Fruit fly (Drosophila melanogaster) whole organism, embryonic: Measurements from ENCODE around the gene CG42824.

Experiments used
- Aef1 ChIP-seq: fragments of 200-800 bp; sonication (Bioruptor generic); IDR thresholded peaks from 3 replicates; pipeline ENCODE4 v1.3.6; 2022; ENCODE audit warnings: missing biosample characterization, missing genetic modification characterization
- Antp ChIP-seq: fragments of 200-800 bp; sonication (Bioruptor generic); optimal IDR thresholded peaks from 3 replicates; lab custom pipeline; 2016; ENCODE audit warnings: missing biosample characterization, missing genetic modification characterization
- Bgb ChIP-seq: fragments of 200-800 bp; sonication (Bioruptor generic); IDR thresholded peaks from 2 replicates; pipeline ENCODE4 v1.3.6; 2022; ENCODE audit warnings: missing biosample characterization, missing genetic modification characterization; ENCODE audit not compliant: partially characterized antibody
- CG10267 ChIP-seq: fragments of 200-800 bp; sonication (Bioruptor generic); optimal IDR thresholded peaks from 2 replicates; lab custom pipeline; 2018; ENCODE audit warnings: missing biosample characterization, mild to moderate bottlenecking, missing genetic modification characterization, moderate library complexity
- CG10431 ChIP-seq: fragments of 200-800 bp; sonication (Bioruptor generic); optimal IDR thresholded peaks from 3 replicates; lab custom pipeline; 2018; ENCODE audit warnings: missing biosample characterization, mild to moderate bottlenecking, missing genetic modification characterization
- CG11504 ChIP-seq: fragments of 200-800 bp; sonication (Bioruptor generic); optimal IDR thresholded peaks from 3 replicates; lab custom pipeline; 2019; ENCODE audit warnings: missing biosample characterization, mild to moderate bottlenecking, missing genetic modification characterization, moderate library complexity
- CG12236 ChIP-seq: fragments of 200-800 bp; sonication (Bioruptor generic); optimal IDR thresholded peaks from 2 replicates; lab custom pipeline; 2016; ENCODE audit warnings: missing biosample characterization, missing genetic modification characterization
- CG1233 ChIP-seq: fragments of 200-800 bp; sonication (Bioruptor generic); optimal IDR thresholded peaks from 4 replicates; lab custom pipeline; 2018; ENCODE audit warnings: missing biosample characterization, mild to moderate bottlenecking, missing genetic modification characterization
- CG13287 ChIP-seq: fragments of 200-800 bp; sonication (Bioruptor generic); IDR thresholded peaks from 2 replicates; pipeline ENCODE4 v1.3.6; 2022; ENCODE audit warnings: missing biosample characterization, missing genetic modification characterization; ENCODE audit not compliant: partially characterized antibody
- CG13624 ChIP-seq: fragments of 200-800 bp; sonication (Bioruptor generic); optimal IDR thresholded peaks from 2 replicates; lab custom pipeline; 2016; ENCODE audit warnings: missing biosample characterization, missing genetic modification characterization
- CG16815 ChIP-seq: fragments of 200-800 bp; sonication (Bioruptor generic); optimal IDR thresholded peaks from 3 replicates; lab custom pipeline; 2017; ENCODE audit warnings: missing biosample characterization, mild to moderate bottlenecking, missing genetic modification characterization
- CG3281 ChIP-seq: fragments of 200-800 bp; sonication (Bioruptor generic); optimal IDR thresholded peaks from 3 replicates; lab custom pipeline; 2017; ENCODE audit warnings: missing biosample characterization, mild to moderate bottlenecking, missing genetic modification characterization
- CG4707 ChIP-seq: fragments of 200-800 bp; sonication (Bioruptor generic); optimal IDR thresholded peaks from 2 replicates; lab custom pipeline; 2018; ENCODE audit warnings: missing biosample characterization, mild to moderate bottlenecking, missing genetic modification characterization, moderate library complexity
- CG6254 ChIP-seq: fragments of 200-800 bp; sonication (Bioruptor generic); optimal IDR thresholded peaks from 3 replicates; lab custom pipeline; 2017; ENCODE audit warnings: mild to moderate bottlenecking, missing biosample characterization, missing genetic modification reagents, missing genetic modification characterization
- CG7357 ChIP-seq: fragments of 200-800 bp; sonication (Bioruptor generic); IDR thresholded peaks from 3 replicates; pipeline ENCODE4 v1.3.6; 2022; ENCODE audit warnings: missing biosample characterization, missing genetic modification characterization
- CG7786 ChIP-seq: fragments of 200-800 bp; sonication (Bioruptor generic); optimal IDR thresholded peaks from 2 replicates; lab custom pipeline; 2016; ENCODE audit warnings: missing biosample characterization, missing genetic modification characterization
- CG8359 ChIP-seq: fragments of 200-800 bp; sonication (Bioruptor generic); optimal IDR thresholded peaks from 2 replicates; lab custom pipeline; 2017; ENCODE audit warnings: missing biosample characterization, mild to moderate bottlenecking, missing genetic modification characterization, borderline replicate concordance
- CG8924 ChIP-seq: fragments of 200-800 bp; optimal IDR thresholded peaks from 3 replicates; lab custom pipeline; 2019; ENCODE audit warnings: missing biosample characterization, mild to moderate bottlenecking, missing genetic modification characterization, moderate library complexity
- CG9932 ChIP-seq: fragments of 200-800 bp; sonication (Bioruptor generic); IDR thresholded peaks from 2 replicates; pipeline ENCODE4 v1.3.6; 2022; ENCODE audit warnings: missing biosample characterization, missing genetic modification characterization
- CTCF ChIP-seq: fragments of 200-800 bp; sonication (Bioruptor generic); optimal IDR thresholded peaks from 2 replicates; lab custom pipeline; 2017; ENCODE audit warnings: missing biosample characterization, mild to moderate bottlenecking, missing genetic modification characterization, moderate library complexity
- Camta ChIP-seq: fragments of 200-800 bp; sonication (Bioruptor generic); optimal IDR thresholded peaks from 2 replicates; lab custom pipeline; 2016; ENCODE audit warnings: missing biosample characterization, missing genetic modification characterization
- Dbx ChIP-seq: fragments of 200-800 bp; sonication (Bioruptor generic); IDR thresholded peaks from 3 replicates; pipeline ENCODE4 v1.3.6; 2022; ENCODE audit warnings: missing biosample characterization, missing genetic modification characterization
- Dref ChIP-seq: fragments of 200-800 bp; sonication (Bioruptor generic); IDR thresholded peaks from 2 replicates; pipeline ENCODE4 v1.3.6; 2022; ENCODE audit warnings: missing biosample characterization, missing genetic modification characterization
- Drgx ChIP-seq: fragments of 200-800 bp; sonication (Bioruptor generic); IDR thresholded peaks from 2 replicates; pipeline ENCODE4 v1.3.6; 2022; ENCODE audit warnings: missing biosample characterization, missing genetic modification characterization
- Hand ChIP-seq: fragments of 200-800 bp; sonication (Bioruptor generic); optimal IDR thresholded peaks from 2 replicates; lab custom pipeline; 2017; ENCODE audit warnings: mild to moderate bottlenecking, missing biosample characterization, missing genetic modification reagents, missing genetic modification characterization
- Med ChIP-seq: fragments of 200-800 bp; sonication (Bioruptor generic); peaks from one replicate; lab custom pipeline; 2016; ENCODE audit warnings: missing biosample characterization, missing genetic modification characterization, mild to moderate bottlenecking, inconsistent platforms, moderate library complexity
- NC2β ChIP-seq: fragments of 200-800 bp; sonication (Bioruptor generic); optimal IDR thresholded peaks from 2 replicates; lab custom pipeline; 2016; ENCODE audit warnings: missing biosample characterization, missing genetic modification characterization
- amos ChIP-seq: fragments of 200-800 bp; sonication (Bioruptor generic); IDR thresholded peaks from 2 replicates; pipeline ENCODE4 v1.3.6; 2022; ENCODE audit warnings: missing biosample characterization, missing genetic modification characterization; ENCODE audit not compliant: partially characterized antibody
- ara ChIP-seq: fragments of 200-800 bp; sonication (Bioruptor generic); IDR thresholded peaks from 2 replicates; pipeline ENCODE4 v1.3.6; 2022; ENCODE audit warnings: missing biosample characterization, missing genetic modification characterization
- ato ChIP-seq: fragments of 200-800 bp; sonication (Bioruptor generic); IDR thresholded peaks from 2 replicates; pipeline ENCODE4 v1.3.6; 2022; ENCODE audit warnings: missing biosample characterization, missing genetic modification characterization; ENCODE audit not compliant: partially characterized antibody
- caup ChIP-seq: fragments of 200-800 bp; sonication (Bioruptor generic); optimal IDR thresholded peaks from 3 replicates; lab custom pipeline; 2017; ENCODE audit warnings: missing biosample characterization, mild to moderate bottlenecking, missing genetic modification characterization, moderate library complexity; ENCODE audit not compliant: severe bottlenecking
- disco-r ChIP-seq: fragments of 200-800 bp; sonication (Bioruptor generic); optimal IDR thresholded peaks from 2 replicates; lab custom pipeline; 2016; ENCODE audit warnings: missing biosample characterization, missing genetic modification characterization
- dpn ChIP-seq, 2 experiments: fragments of 200-800 bp; sonication (Bioruptor generic); optimal IDR thresholded peaks; 3 replicates each; lab custom pipeline; 2016; ENCODE audit warnings: missing biosample characterization in 2 of 2, missing genetic modification characterization in 2 of 2
- ems ChIP-seq: fragments of 200-800 bp; sonication (Bioruptor generic); optimal IDR thresholded peaks from 3 replicates; lab custom pipeline; 2016; ENCODE audit warnings: missing biosample characterization, missing genetic modification characterization
- grn ChIP-seq: fragments of 200-800 bp; sonication (Bioruptor generic); optimal IDR thresholded peaks from 3 replicates; lab custom pipeline; 2017; ENCODE audit warnings: missing biosample characterization, missing genetic modification characterization
- h ChIP-seq: fragments of >200 bp; optimal IDR thresholded peaks from 2 replicates; lab custom pipeline; 2017
- kah ChIP-seq: fragments of 200-800 bp; sonication (Bioruptor generic); optimal IDR thresholded peaks from 2 replicates; lab custom pipeline; 2018; ENCODE audit warnings: missing biosample characterization, mild to moderate bottlenecking, missing genetic modification characterization
- onecut ChIP-seq: fragments of 200-800 bp; sonication (Bioruptor generic); IDR thresholded peaks from 2 replicates; pipeline ENCODE4 v1.3.6; 2022; ENCODE audit warnings: missing biosample characterization, missing genetic modification characterization
- pum ChIP-seq: fragments of 200-800 bp; sonication (Bioruptor generic); optimal IDR thresholded peaks from 2 replicates; lab custom pipeline; 2016; ENCODE audit warnings: missing biosample characterization, missing genetic modification characterization
- repo ChIP-seq: fragments of 200-800 bp; sonication (Bioruptor generic); optimal IDR thresholded peaks from 2 replicates; lab custom pipeline; 2016; ENCODE audit warnings: missing biosample characterization, missing genetic modification characterization
- row ChIP-seq: fragments of 200-800 bp; sonication (Bioruptor generic); IDR thresholded peaks from 3 replicates; pipeline ENCODE4 v1.3.6; 2022; ENCODE audit warnings: missing biosample characterization, missing genetic modification characterization
- schlank ChIP-seq: fragments of 200-800 bp; sonication (Bioruptor generic); optimal IDR thresholded peaks from 2 replicates; lab custom pipeline; 2018; ENCODE audit warnings: missing biosample characterization, mild to moderate bottlenecking, missing genetic modification characterization
- sens-2 ChIP-seq: fragments of 200-800 bp; sonication (Bioruptor generic); IDR thresholded peaks from 2 replicates; pipeline ENCODE4 v1.3.6; 2022; ENCODE audit warnings: missing biosample characterization, missing genetic modification characterization
- sna ChIP-seq: fragments of 200-800 bp; sonication (Bioruptor generic); IDR thresholded peaks from 2 replicates; pipeline ENCODE4 v1.3.6; 2022; ENCODE audit warnings: missing biosample characterization, missing genetic modification characterization; ENCODE audit not compliant: partially characterized antibody
- sqz ChIP-seq: fragments of 200-800 bp; sonication (Bioruptor generic); optimal IDR thresholded peaks from 3 replicates; lab custom pipeline; 2018; ENCODE audit warnings: missing biosample characterization, mild to moderate bottlenecking, missing genetic modification characterization
- stwl ChIP-seq: fragments of 200-800 bp; sonication (Bioruptor generic); optimal IDR thresholded peaks from 3 replicates; lab custom pipeline; 2018; ENCODE audit warnings: missing biosample characterization, mild to moderate bottlenecking, missing genetic modification characterization, moderate library complexity
- vnd ChIP-seq: fragments of 200-800 bp; sonication (Bioruptor generic); IDR thresholded peaks from 3 replicates; pipeline ENCODE4 v1.3.6; 2022; ENCODE audit warnings: missing biosample characterization, missing genetic modification characterization; ENCODE audit not compliant: partially characterized antibody
- wdn ChIP-seq: fragments of 200-800 bp; sonication (Bioruptor generic); IDR thresholded peaks from 2 replicates; pipeline ENCODE4 v1.3.6; 2022; ENCODE audit warnings: missing biosample characterization, missing genetic modification characterization
- yki ChIP-seq: fragments of >200 bp; optimal IDR thresholded peaks from 3 replicates; lab custom pipeline; 2018
- zfh1 ChIP-seq: fragments of 200-800 bp; sonication (Bioruptor generic); IDR thresholded peaks from 3 replicates; pipeline ENCODE4 v1.3.6; 2022; ENCODE audit warnings: missing biosample characterization, missing genetic modification characterization

CG42824 gene

dm6 chr3R:17385329-17386019 lies 20.8 kb downstream of the CG42824 start (continued):
- peak; percentile 93 for TF ChIP-seq sqz (GFP tag; lab: Kevin White, UChicago)
- TF ChIP-seq CG3281 (GFP tag; lab: Kevin White, UChicago): peak; percentile 71
- TF ChIP-seq pum: peak; percentile 70
- 0 out of 2 replicates have a peak, but pooled peaks have one; percentile 53 for TF ChIP-seq sna (GFP tag; lab: Robert Waterston, UW)
- no peak for TF ChIP-seq CG16815
- peak; percentile 45; the same call in 1 of the 2 replicates for TF ChIP-seq Drgx (GFP tag; lab: Robert Waterston, UW)
- TF ChIP-seq NC2β (GFP tag; lab: Kevin White, UChicago): peak; percentile 31
- no peak for TF ChIP-seq CTCF (GFP tag; lab: Kevin White, UChicago)
- TF ChIP-seq Dref: peak; percentile 41; the same call in 1 of the 2 replicates
- TF ChIP-seq stwl (tag; lab: Kevin White, UChicago): peak; percentile 97
- peak; percentile 9 for TF ChIP-seq CG8359 (GFP tag; lab: Kevin White, UChicago)
- no peak for TF ChIP-seq CG7357 (GFP tag; lab: Robert Waterston, UW)
- peak; percentile 58 to 77 for TF ChIP-seq dpn (GFP tag; optimal IDR thresholded peaks at IDR 0.05; lab: Kevin White, UChicago)
- TF ChIP-seq wdn (GFP tag; lab: Robert Waterston, UW): no peak
- peak; percentile 64 for TF ChIP-seq CG13287 (GFP tag; lab: Robert Waterston, UW)
- TF ChIP-seq disco-r (GFP tag; lab: Kevin White, UChicago): no peak
- TF ChIP-seq zfh1 (GFP tag; lab: Robert Waterston, UW): peak; percentile 78
- peak; percentile 56 for TF ChIP-seq amos
- peak; percentile 81 for TF ChIP-seq caup (GFP tag; lab: Kevin White, UChicago)
- TF ChIP-seq CG10431 (GFP tag; lab: Kevin White, UChicago): peak; percentile 4
- no peak for TF ChIP-seq CG4707 (GFP tag; lab: Kevin White, UChicago)
- peak; percentile 73 for TF ChIP-seq CG9932
- TF ChIP-seq schlank (tag; lab: Kevin White, UChicago): peak; percentile 5
- TF ChIP-seq vnd (GFP tag; lab: Robert Waterston, UW): no peak
- no peak for TF ChIP-seq CG6254 (GFP tag; lab: Kevin White, UChicago)
- peak; percentile 98 for TF ChIP-seq CG10267 (tag; lab: Kevin White, UChicago)
- no peak for TF ChIP-seq ato (GFP tag; lab: Robert Waterston, UW)
- peak; percentile 41 for TF ChIP-seq ems (GFP tag; lab: Kevin White, UChicago)
- TF ChIP-seq ara: peak; percentile 40; the same call in 1 of the 2 replicates
- peak; percentile 80 for TF ChIP-seq CG13624 (GFP tag; lab: Kevin White, UChicago)
- TF ChIP-seq CG7786: peak; percentile 45
- no peak for TF ChIP-seq CG12236 (GFP tag; lab: Kevin White, UChicago)
- TF ChIP-seq sens-2 (GFP tag; lab: Robert Waterston, UW): no peak
- peak; percentile 96 for TF ChIP-seq Med (GFP tag; lab: Kevin White, UChicago)
- peak; percentile 33 for TF ChIP-seq CG8924 (tag; lab: Kevin White, UChicago)
- TF ChIP-seq yki: no peak
- TF ChIP-seq Bgb (GFP tag; lab: Robert Waterston, UW): peak; percentile 68; the same call in 1 of the 2 replicates
- TF ChIP-seq Aef1 (GFP tag; lab: Robert Waterston, UW): no peak; the same call in 2 of the 3 replicates
- TF ChIP-seq CG11504: peak; percentile 71
- TF ChIP-seq row (GFP tag; lab: Robert Waterston, UW): peak; percentile 74
- TF ChIP-seq CG1233 (GFP tag; lab: Kevin White, UChicago): peak; percentile 9
- TF ChIP-seq onecut: no peak
- TF ChIP-seq h (lab: Kevin White, UChicago): no peak
- TF ChIP-seq Dbx (GFP tag; lab: Robert Waterston, UW): peak; percentile 79
- no peak for TF ChIP-seq kah (GFP tag; lab: Kevin White, UChicago)
- TF ChIP-seq Hand (GFP tag; lab: Kevin White, UChicago): peak; percentile 17
- no peak for TF ChIP-seq grn (GFP tag; lab: Kevin White, UChicago)
- TF ChIP-seq Antp: peak; percentile 85
- TF ChIP-seq repo (GFP tag; lab: Kevin White, UChicago): peak; percentile 58
- TF ChIP-seq Camta (GFP tag; lab: Kevin White, UChicago): peak; percentile 44
